Worm (Caenorhabditis elegans) whole organism, L1 larva: Measurements from ENCODE around the gene F13H10.3.
A peak's percentile ranks its signal among the peaks of the same experiment; 100 is the strongest.

Experiments used
- aha-1 ChIP-seq: fragments of 150-350 bp; optimal IDR thresholded peaks from 2 replicates; lab custom pipeline; 2014; ENCODE audit warnings: missing biosample characterization, missing genetic modification characterization
- blmp-1 ChIP-seq: fragments of 150-350 bp; optimal IDR thresholded peaks from 2 replicates; lab custom pipeline; 2014; ENCODE audit warnings: missing biosample characterization, missing genetic modification characterization
- fkh-10 ChIP-seq: sonication (generic microtip); optimal IDR thresholded peaks from 2 replicates; lab custom pipeline; 2017; ENCODE audit warnings: missing biosample characterization, missing genetic modification reagents, missing genetic modification characterization
- hlh-17 ChIP-seq: fragments of 200-800 bp; sonication (Bioruptor generic); optimal IDR thresholded peaks from 2 replicates; lab custom pipeline; 2018; ENCODE audit warnings: missing genetic modification characterization, mild to moderate bottlenecking, missing compliant biosample characterization, moderate library complexity, borderline replicate concordance
- jun-1 ChIP-seq: fragments of 150-350 bp; optimal IDR thresholded peaks from 2 replicates; lab custom pipeline; 2014; ENCODE audit warnings: missing biosample characterization, missing genetic modification reagents, missing genetic modification characterization
- lin-15B ChIP-seq: fragments of 150-350 bp; sonication (generic microtip); optimal IDR thresholded peaks from 3 replicates; lab custom pipeline; 2014; ENCODE audit warnings: missing biosample characterization, missing genetic modification characterization
- nhr-237 ChIP-seq: fragments of 150-350 bp; optimal IDR thresholded peaks from 2 replicates; lab custom pipeline; 2014; ENCODE audit warnings: missing biosample characterization, missing genetic modification characterization
- nhr-77 ChIP-seq: fragments of 150-350 bp; optimal IDR thresholded peaks from 2 replicates; lab custom pipeline; 2014; ENCODE audit warnings: missing biosample characterization, missing genetic modification characterization
- nhr-90 ChIP-seq: sonication (generic microtip); optimal IDR thresholded peaks from 2 replicates; lab custom pipeline; 2016; ENCODE audit warnings: mild to moderate bottlenecking, missing genetic modification characterization, missing compliant biosample characterization; ENCODE audit not compliant: poor library complexity
- pag-3 ChIP-seq: sonication (generic microtip); optimal IDR thresholded peaks from 2 replicates; lab custom pipeline; 2017; ENCODE audit warnings: missing genetic modification characterization, mild to moderate bottlenecking, missing compliant biosample characterization, antibody characterized with exemption, borderline replicate concordance; ENCODE audit not compliant: insufficient read depth
- ztf-11 ChIP-seq, 2 experiments: sonication (generic microtip); optimal IDR thresholded peaks; 2 replicates each; lab custom pipeline; 2016 to 2017; ENCODE audit warnings: missing genetic modification characterization in 2 of 2, missing biosample characterization in 1 of 2, missing compliant biosample characterization in 1 of 2
- ztf-4 ChIP-seq: fragments of 150-350 bp; optimal IDR thresholded peaks from 2 replicates; lab custom pipeline; 2014; ENCODE audit warnings: missing biosample characterization, missing genetic modification characterization

ce11 chrIV:10970333-10970732 is 45.4 kb downstream of the F13H10.3 start:
- TF ChIP-seq ztf-4, result no peak
- TF ChIP-seq nhr-77 (tag; lab: Kevin White, UChicago), result no peak
- TF ChIP-seq nhr-237, result no peak
- no peak for TF ChIP-seq jun-1 (tag; lab: Kevin White, UChicago)
- TF ChIP-seq aha-1 (tag; lab: Kevin White, UChicago), result no peak
- no peak for TF ChIP-seq fkh-10 (GFP tag; lab: Kevin White, UChicago)
- TF ChIP-seq lin-15B (tag; lab: Kevin White, UChicago), result no peak
- no peak for TF ChIP-seq ztf-11 (tag; optimal IDR thresholded peaks at IDR 0.05; lab: Kevin White, UChicago)
- no peak for TF ChIP-seq hlh-17 (GFP tag; lab: Kevin White, UChicago)
- TF ChIP-seq nhr-90 (tag; lab: Kevin White, UChicago), result no peak
- peak; percentile 8 for TF ChIP-seq blmp-1 (tag; lab: Kevin White, UChicago)
- no peak for TF ChIP-seq pag-3 (tag; lab: Kevin White, UChicago)
